Worm (Caenorhabditis elegans): ENCODE results near the gene phyh-1.

ce11 chrIV:17308211-17308610, 49.0 kb upstream of the phyh-1 start, which contains the start of gene T28F3.9:
- TF ChIP-seq ama-1 (optimal IDR thresholded peaks at IDR 0.05), result no peak
- TF ChIP-seq flt-1 (GFP tag; IDR thresholded peaks at IDR 0.05), result no peak
- TF ChIP-seq tbx-37 (GFP tag; conservative IDR thresholded peaks at IDR 0.05), result no peak
- no peak for TF ChIP-seq tbx-11 (GFP tag; IDR thresholded peaks at IDR 0.05)
- TF ChIP-seq sea-1 (GFP tag; conservative IDR thresholded peaks at IDR 0.05), result no peak
- TF ChIP-seq ceh-13 (GFP tag; optimal IDR thresholded peaks at IDR 0.05), result no peak
- no peak for TF ChIP-seq scrt-1 (GFP tag; IDR thresholded peaks at IDR 0.05)
- no peak for TF ChIP-seq tra-4 (tag; optimal IDR thresholded peaks at IDR 0.05)
- no peak for TF ChIP-seq ceh-36 (tag; optimal IDR thresholded peaks at IDR 0.05)
- TF ChIP-seq hmg-4 (GFP tag; optimal IDR thresholded peaks at IDR 0.05), result no peak
- TF ChIP-seq ets-7 (tag; optimal IDR thresholded peaks at IDR 0.05), result no peak
- no peak for TF ChIP-seq F13C5.2 (tag; optimal IDR thresholded peaks at IDR 0.05)
